Worm (Caenorhabditis elegans) whole organism, dauer: ENCODE results near the gene K12H4.2.

Source experiments
- unc-62 ChIP-seq: sonication (generic microtip); optimal IDR thresholded peaks from 2 replicates; lab custom pipeline; 2017; ENCODE audit warnings: missing biosample characterization, missing genetic modification reagents, missing genetic modification characterization

K12H4.2 gene

ce11 chrIII:8042775-8043174 is 4.7 kb upstream of the K12H4.2 start, which contains the start of gene K12H4.6:
TSS of gene K12H4.6 (minus strand) at chrIII:8042875.
- TF ChIP-seq unc-62 (GFP tag; lab: Kevin White, UChicago) = no peak

ce11 chrIII:8043784-8044183 is 3.7 kb upstream of the K12H4.2 start:
- TF ChIP-seq unc-62 (GFP tag; lab: Kevin White, UChicago) = no peak

- no peak for TF ChIP-seq unc-62 (GFP tag; lab: Kevin White, UChicago)
Measured at ce11 chrIII:8044187-8044586, 3.3 kb upstream of the K12H4.2 start, which contains the start of gene K12H4.5. TSS of gene K12H4.5 (plus strand) at chrIII:8044487.

- TF ChIP-seq unc-62 (GFP tag; lab: Kevin White, UChicago) = no peak
Measured at ce11 chrIII:8044717-8045116, 2.8 kb upstream of the K12H4.2 start, which contains the start of gene spcs-3. TSS of gene spcs-3 (plus strand) at chrIII:8045017.

ce11 chrIII:8045734-8046133 is 1.8 kb upstream of the K12H4.2 start, which contains the start of gene K12H4.3:
TSS of gene K12H4.3 (plus strand) at chrIII:8046034.
- no peak for TF ChIP-seq unc-62 (GFP tag; lab: Kevin White, UChicago)

- no peak for TF ChIP-seq unc-62 (GFP tag; lab: Kevin White, UChicago)
Measured at ce11 chrIII:8050944-8051343, 3.4 kb downstream of the K12H4.2 start, which contains the start of gene K12H4.7. TSS of gene K12H4.7 (minus strand) at chrIII:8051081.

ce11 chrIII:8051838-8052237 is 4.3 kb downstream of the K12H4.2 start:
- no peak for TF ChIP-seq unc-62 (GFP tag; lab: Kevin White, UChicago)

ce11 chrIII:8061114-8061513 is 13.6 kb downstream of the K12H4.2 start:
- no peak for TF ChIP-seq unc-62 (GFP tag; lab: Kevin White, UChicago)

- TF ChIP-seq unc-62 (GFP tag; lab: Kevin White, UChicago) = no peak
Measured at ce11 chrIII:8063659-8064058, 16.1 kb downstream of the K12H4.2 start.

ce11 chrIII:8065101-8065500 is 17.6 kb downstream of the K12H4.2 start:
- TF ChIP-seq unc-62 (GFP tag; lab: Kevin White, UChicago) = no peak

- TF ChIP-seq unc-62 (GFP tag; lab: Kevin White, UChicago) = no peak
Measured at ce11 chrIII:8066989-8067388, 19.5 kb downstream of the K12H4.2 start, which contains the start of gene pros-1. TSS of gene pros-1 (plus strand) at chrIII:8067289.

ce11 chrIII:8067798-8068197 is 20.3 kb downstream of the K12H4.2 start:
- no peak for TF ChIP-seq unc-62 (GFP tag; lab: Kevin White, UChicago)

ce11 chrIII:8069206-8069605 is 21.7 kb downstream of the K12H4.2 start:
- no peak for TF ChIP-seq unc-62 (GFP tag; lab: Kevin White, UChicago)

ce11 chrIII:8077180-8077579 is 29.7 kb downstream of the K12H4.2 start:
- TF ChIP-seq unc-62 (GFP tag; lab: Kevin White, UChicago) = no peak

ce11 chrIII:8080165-8080738 is 32.7 kb downstream of the K12H4.2 start, which contains the start of the genes dcr-1 and apc-2:
TSS of gene dcr-1 (minus strand) at chrIII:8080281.
TSS of gene apc-2 (plus strand) at chrIII:8080629.
- TF ChIP-seq unc-62 (GFP tag; lab: Kevin White, UChicago) = no peak

- no peak for TF ChIP-seq unc-62 (GFP tag; lab: Kevin White, UChicago)
Measured at ce11 chrIII:8085355-8085754, 37.8 kb downstream of the K12H4.2 start, which contains the start of the genes K06H7.7 and grp-1. TSS of gene K06H7.7 (minus strand) at chrIII:8085475. TSS of gene grp-1 (plus strand) at chrIII:8085705.

ce11 chrIII:8088235-8088634 is 40.7 kb downstream of the K12H4.2 start, which contains the start of gene vms-1:
TSS of gene vms-1 (plus strand) at chrIII:8088535.
- no peak for TF ChIP-seq unc-62 (GFP tag; lab: Kevin White, UChicago)
